Worm (Caenorhabditis elegans) whole organism, L4 larva: ENCODE results near the gene irg-5.

Source experiments
- T26A8.4 ChIP-seq: fragments of 200-800 bp; sonication (Bioruptor generic); IDR thresholded peaks from 2 replicates; pipeline ENCODE4 v1.3.6; 2022; ENCODE audit warnings: missing genetic modification characterization, missing compliant biosample characterization
- Y105C5A.15 ChIP-seq: fragments of 200-800 bp; sonication (Bioruptor generic); IDR thresholded peaks from 2 replicates; pipeline ENCODE4 v1.3.6; 2022; ENCODE audit warnings: missing genetic modification characterization, missing compliant biosample characterization
- ZK337.2 ChIP-seq: fragments of 200-800 bp; sonication (Bioruptor generic); IDR thresholded peaks from 2 replicates; pipeline ENCODE4 v1.3.6; 2022; ENCODE audit warnings: missing genetic modification reagents, missing genetic modification characterization, missing compliant biosample characterization
- aha-1 ChIP-seq: fragments of 150-350 bp; peaks from one replicate; lab custom pipeline; 2014; ENCODE audit warnings: missing biosample characterization, missing genetic modification characterization
- ceh-44 ChIP-seq: fragments of 200-800 bp; sonication (Bioruptor generic); IDR thresholded peaks from 2 replicates; pipeline ENCODE4 v1.3.6; 2022; ENCODE audit warnings: missing genetic modification reagents, missing genetic modification characterization, missing compliant biosample characterization
- ceh-62 ChIP-seq: sonication (generic microtip); optimal IDR thresholded peaks from 2 replicates; lab custom pipeline; 2017; ENCODE audit warnings: missing biosample characterization, missing genetic modification characterization
- ceh-82 ChIP-seq: sonication (generic microtip); optimal IDR thresholded peaks from 2 replicates; lab custom pipeline; 2017; ENCODE audit warnings: missing biosample characterization, missing genetic modification characterization
- daf-16 ChIP-seq, 3 experiments: sonication (generic microtip); optimal IDR thresholded peaks; 2 replicates each; lab custom pipeline; 2016 to 2017; ENCODE audit warnings: missing genetic modification characterization in 3 of 3, missing genetic modification reagents in 3 of 3, mild to moderate bottlenecking in 2 of 3, missing compliant biosample characterization in 2 of 3, missing biosample characterization in 1 of 3, moderate library complexity in 1 of 3
- dmd-6 ChIP-seq: fragments of 200-800 bp; sonication (Bioruptor generic); IDR thresholded peaks from 2 replicates; pipeline ENCODE4 v1.3.6; 2022; ENCODE audit warnings: missing genetic modification reagents, missing genetic modification characterization, missing compliant biosample characterization
- dve-1 ChIP-seq: sonication (generic microtip); optimal IDR thresholded peaks from 2 replicates; lab custom pipeline; 2017; ENCODE audit warnings: antibody characterized with exemption, mild to moderate bottlenecking, missing genetic modification characterization, missing compliant biosample characterization; ENCODE audit not compliant: insufficient read depth
- fkh-10 ChIP-seq: fragments of 150-350 bp; optimal IDR thresholded peaks from 2 replicates; lab custom pipeline; 2014; ENCODE audit warnings: missing biosample characterization, missing genetic modification reagents, missing genetic modification characterization
- fos-1 ChIP-seq: fragments of 150-350 bp; optimal IDR thresholded peaks from 2 replicates; lab custom pipeline; 2014; ENCODE audit warnings: missing biosample characterization, missing genetic modification characterization
- jun-1 ChIP-seq: fragments of 150-350 bp; optimal IDR thresholded peaks from 2 replicates; lab custom pipeline; 2014; ENCODE audit warnings: missing biosample characterization, missing genetic modification reagents, missing genetic modification characterization
- lin-1 ChIP-seq: fragments of 200-800 bp; sonication (Bioruptor generic); IDR thresholded peaks from 2 replicates; pipeline ENCODE4 v1.3.6; 2022; ENCODE audit warnings: missing genetic modification reagents, missing genetic modification characterization, missing compliant biosample characterization
- lin-29 ChIP-seq: fragments of 200-800 bp; sonication (Bioruptor generic); IDR thresholded peaks from 2 replicates; pipeline ENCODE4 v1.3.6; 2022; ENCODE audit warnings: missing genetic modification reagents, missing genetic modification characterization, missing compliant biosample characterization
- lin-39 ChIP-seq: fragments of 150-350 bp; optimal IDR thresholded peaks from 2 replicates; lab custom pipeline; 2014; ENCODE audit warnings: missing biosample characterization, missing genetic modification reagents, missing genetic modification characterization
- mxl-3 ChIP-seq: fragments of 200-800 bp; sonication (Bioruptor generic); optimal IDR thresholded peaks from 2 replicates; lab custom pipeline; 2018; ENCODE audit warnings: mild to moderate bottlenecking, missing genetic modification characterization, missing compliant biosample characterization
- nhr-10 ChIP-seq: fragments of 150-350 bp; optimal IDR thresholded peaks from 2 replicates; lab custom pipeline; 2014; ENCODE audit warnings: missing biosample characterization, missing genetic modification characterization
- nhr-111 ChIP-seq: fragments of 200-800 bp; sonication (Bioruptor generic); optimal IDR thresholded peaks from 2 replicates; lab custom pipeline; 2018; ENCODE audit warnings: mild to moderate bottlenecking, missing genetic modification characterization, missing compliant biosample characterization
- nhr-25 ChIP-seq: sonication (generic microtip); optimal IDR thresholded peaks from 2 replicates; lab custom pipeline; 2017; ENCODE audit warnings: missing genetic modification characterization, mild to moderate bottlenecking, missing compliant biosample characterization, antibody characterized with exemption, moderate library complexity, borderline replicate concordance; ENCODE audit not compliant: insufficient read depth
- nhr-28 ChIP-seq: fragments of 150-350 bp; optimal IDR thresholded peaks from 2 replicates; lab custom pipeline; 2014; ENCODE audit warnings: missing biosample characterization, missing genetic modification characterization
- nhr-41 ChIP-seq: fragments of 200-800 bp; sonication (Bioruptor generic); IDR thresholded peaks from 2 replicates; pipeline ENCODE4 v1.3.6; 2022; ENCODE audit warnings: missing genetic modification reagents, missing genetic modification characterization, missing compliant biosample characterization
- nhr-48 ChIP-seq: sonication (generic microtip); optimal IDR thresholded peaks from 2 replicates; lab custom pipeline; 2016; ENCODE audit warnings: mild to moderate bottlenecking, missing genetic modification characterization, missing compliant biosample characterization
- nhr-77 ChIP-seq: fragments of 150-350 bp; optimal IDR thresholded peaks from 2 replicates; lab custom pipeline; 2014; ENCODE audit warnings: missing biosample characterization, missing genetic modification characterization
- pha-4 ChIP-seq, 2 experiments: fragments of 150-350 bp in 1 of 2; fragments of 200-800 bp in 1 of 2; sonication (Bioruptor generic) in 1 of 2; IDR thresholded peaks in 1 of 2; optimal IDR thresholded peaks in 1 of 2; 2 replicates each; pipeline versions ENCODE4 v1.3.6 to Lab custom; 2014 to 2022; ENCODE audit warnings: missing genetic modification characterization in 2 of 2, missing genetic modification reagents in 2 of 2, missing biosample characterization in 1 of 2, missing compliant biosample characterization in 1 of 2
- pqm-1 ChIP-seq: sonication (generic microtip); optimal IDR thresholded peaks from 2 replicates; lab custom pipeline; 2017; ENCODE audit warnings: missing biosample characterization, missing genetic modification characterization
- unc-62 ChIP-seq, 3 experiments: fragments of 150-350 bp in 1 of 3; sonication (generic microtip); optimal IDR thresholded peaks in 2 of 3; peaks in 1 of 3; 1 replicate in 1 of 3; 2 replicates in 2 of 3; lab custom pipeline; 2014 to 2017; ENCODE audit warnings: missing biosample characterization in 3 of 3, missing genetic modification characterization in 3 of 3, missing genetic modification reagents in 3 of 3, missing genotype in 1 of 3
- zip-2 ChIP-seq: fragments of 150-350 bp; optimal IDR thresholded peaks from 2 replicates; lab custom pipeline; 2014; ENCODE audit warnings: missing biosample characterization, missing genetic modification characterization
- ztf-11 ChIP-seq: fragments of 150-350 bp; optimal IDR thresholded peaks from 2 replicates; lab custom pipeline; 2014; ENCODE audit warnings: missing biosample characterization, missing genetic modification characterization

irg-5 gene

DNA sequence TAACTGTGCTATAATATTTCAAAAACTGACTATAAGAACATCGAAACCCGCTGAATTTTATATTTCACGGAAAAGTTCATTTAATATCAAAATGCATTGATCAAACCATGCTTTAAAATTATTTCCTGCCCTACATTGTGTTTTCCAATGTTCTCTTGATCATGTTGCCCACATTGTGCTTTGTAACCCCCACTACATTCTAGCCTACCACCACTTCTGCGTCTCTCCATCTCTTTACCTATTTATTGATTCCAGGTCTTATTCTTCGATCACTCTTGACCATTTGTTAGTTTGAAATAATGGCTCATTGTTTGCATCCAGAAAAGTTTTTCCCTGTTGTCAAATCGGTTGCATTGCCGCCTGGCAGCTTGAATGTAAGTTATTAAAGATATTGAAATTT lies 43.9 kb upstream of the irg-5 start, which contains the start of gene decr-1.1 (continued):
- TF ChIP-seq pha-4 (GFP tag; IDR thresholded peaks at IDR 0.05; lab: Robert Waterston, UW), result no peak
- TF ChIP-seq pha-4 (tag; optimal IDR thresholded peaks at IDR 0.05; lab: Kevin White, UChicago), result no peak
- TF ChIP-seq nhr-48, result no peak
- peak; percentile 17 for TF ChIP-seq dve-1 (tag; lab: Kevin White, UChicago)
- TF ChIP-seq ceh-82, result no peak
- TF ChIP-seq Y105C5A.15, result no peak
- TF ChIP-seq nhr-25 (tag; lab: Kevin White, UChicago), result no peak
- no peak for TF ChIP-seq ztf-11 (tag; lab: Kevin White, UChicago)
- TF ChIP-seq aha-1, result peak; percentile 95
- no peak for TF ChIP-seq fkh-10 (GFP tag; lab: Kevin White, UChicago)
- no peak for TF ChIP-seq unc-62 (GFP tag; optimal IDR thresholded peaks at IDR 0.05 in 1 of 2; lab: Kevin White, UChicago)
- TF ChIP-seq unc-62 (tag; optimal IDR thresholded peaks at IDR 0.05; lab: Kevin White, UChicago), result no peak
- no peak for TF ChIP-seq lin-1 (GFP tag; lab: Robert Waterston, UW)
- TF ChIP-seq lin-29 (GFP tag; lab: Robert Waterston, UW), result no peak
- TF ChIP-seq nhr-77 (tag; lab: Kevin White, UChicago), result peak; percentile 55
- no peak for TF ChIP-seq zip-2
- no peak for TF ChIP-seq nhr-41
- TF ChIP-seq ZK337.2 (GFP tag; lab: Robert Waterston, UW), result no peak
- TF ChIP-seq ceh-62, result no peak
- no peak for TF ChIP-seq nhr-111 (GFP tag; lab: Kevin White, UChicago)
- no peak for TF ChIP-seq mxl-3 (GFP tag; lab: Kevin White, UChicago)

DNA sequence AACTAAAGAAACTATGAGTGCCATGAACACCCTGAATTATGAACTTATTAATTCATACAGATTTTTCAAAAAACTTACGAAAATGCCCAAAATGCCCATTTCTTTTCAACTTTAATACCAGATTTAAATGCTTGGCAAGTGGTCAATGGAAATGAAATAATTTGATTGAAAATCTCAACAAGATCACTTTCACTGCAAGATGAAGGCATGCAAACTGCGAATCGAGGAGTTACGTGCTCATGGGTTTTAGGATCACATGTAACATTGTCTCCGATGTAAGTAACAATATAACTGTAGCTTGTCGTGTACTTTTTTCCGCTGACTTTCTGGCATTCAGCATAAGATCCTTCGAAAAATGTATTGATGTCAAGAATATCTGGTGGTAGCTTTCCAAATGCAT lies 42.6 kb upstream of the irg-5 start:
- TF ChIP-seq ceh-44 (GFP tag; lab: Robert Waterston, UW) (no peak), unc-62 (GFP tag; optimal IDR thresholded peaks at IDR 0.05 in 1 of 2; lab: Kevin White, UChicago) (peak in 1 of 2 experiments; percentile 97), unc-62 (tag; optimal IDR thresholded peaks at IDR 0.05; lab: Kevin White, UChicago) (no peak), nhr-111 (GFP tag; lab: Kevin White, UChicago) (no peak), nhr-10 (tag; lab: Kevin White, UChicago) (no peak)

DNA sequence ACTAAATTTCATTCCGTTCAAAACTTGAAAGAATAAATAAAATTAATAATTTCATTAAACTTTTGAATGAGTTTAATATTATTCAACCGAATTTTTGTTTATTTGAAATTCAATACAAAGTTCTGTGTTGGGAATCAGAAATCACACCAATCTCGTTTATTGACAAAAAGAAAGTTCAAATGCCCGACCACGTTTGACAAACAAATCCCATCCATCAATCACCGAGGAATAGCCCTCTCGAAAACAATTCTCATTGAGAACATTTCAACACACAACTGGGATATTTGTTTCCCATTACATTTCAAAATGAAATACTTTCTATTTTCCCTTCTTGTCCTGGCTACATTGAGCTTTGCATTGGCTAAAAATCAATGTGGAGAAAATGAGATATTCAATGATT lies 39.6 kb upstream of the irg-5 start, which contains the start of gene F53C11.9:
TSS of gene F53C11.9 (plus strand) at position 159 of the 400 bp plus-strand sequence.
- peak in 1 of 2 experiments; percentile 70 for TF ChIP-seq daf-16 (GFP tag; optimal IDR thresholded peaks at IDR 0.05; lab: Kevin White, UChicago)
- TF ChIP-seq daf-16 (tag; optimal IDR thresholded peaks at IDR 0.05; lab: Kevin White, UChicago), result no peak
- TF ChIP-seq unc-62 (GFP tag; optimal IDR thresholded peaks at IDR 0.05 in 1 of 2; lab: Kevin White, UChicago), result peak in 1 of 2 experiments; percentile 85
- no peak for TF ChIP-seq unc-62 (tag; optimal IDR thresholded peaks at IDR 0.05; lab: Kevin White, UChicago)
- no peak for TF ChIP-seq jun-1 (tag; lab: Kevin White, UChicago)

DNA sequence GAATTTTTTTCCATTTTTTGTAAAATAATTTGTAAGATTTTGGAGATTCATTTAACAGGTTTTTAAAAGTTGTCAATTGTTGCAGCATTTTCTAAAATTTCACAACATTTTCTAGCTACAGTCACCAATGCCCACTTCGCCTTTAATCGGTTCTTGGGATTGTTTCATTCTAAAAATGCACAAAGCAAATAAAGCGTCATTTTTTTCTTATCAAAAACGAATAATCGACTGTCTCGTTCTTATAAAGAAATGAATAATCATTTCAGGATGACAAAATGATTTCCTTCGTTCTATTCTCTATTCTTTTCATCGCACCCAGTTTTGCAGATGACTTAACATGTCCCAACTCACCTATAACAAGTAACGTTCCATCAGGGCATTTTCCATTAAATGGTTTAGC lies 37.3 kb upstream of the irg-5 start, which contains the start of gene F53C11.1:
TSS of gene F53C11.1 (plus strand) at position 268 of the 400 bp plus-strand sequence.
- TF ChIP-seq aha-1 (peak; percentile 77), nhr-28 (tag; lab: Kevin White, UChicago) (peak; percentile 19), unc-62 (GFP tag; optimal IDR thresholded peaks at IDR 0.05 in 1 of 2; lab: Kevin White, UChicago) (peak in 1 of 2 experiments; percentile 19), unc-62 (tag; optimal IDR thresholded peaks at IDR 0.05; lab: Kevin White, UChicago) (no peak), nhr-48 (no peak), dmd-6 (GFP tag; lab: Robert Waterston, UW) (peak; percentile 34; the same call in 1 of the 2 replicates), lin-39 (tag; lab: Kevin White, UChicago) (no peak), pqm-1 (peak; percentile 7), fos-1 (no peak)
- TF ChIP-seq, all 104 proteins: peak for 5

DNA sequence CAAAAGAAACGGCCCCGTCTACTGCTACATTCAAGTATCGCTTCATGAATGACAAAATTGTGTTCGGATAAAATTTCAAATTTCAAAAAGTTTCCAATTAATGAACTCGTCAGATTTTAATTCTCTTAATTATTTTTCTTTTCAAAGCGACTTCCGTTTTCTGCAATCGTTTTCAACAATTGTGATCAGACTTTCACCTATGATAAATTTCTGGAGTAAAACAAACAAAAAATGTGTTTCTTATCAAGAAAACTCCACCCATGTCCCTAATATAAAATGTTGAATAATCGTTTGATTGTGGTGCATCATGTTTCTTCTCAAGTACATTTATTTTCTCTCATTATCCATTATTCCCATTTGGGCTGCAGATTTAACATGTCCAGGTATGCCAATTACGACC lies 32.9 kb upstream of the irg-5 start, which contains the start of gene F20G2.5:
TSS of gene F20G2.5 (plus strand) at position 301 of the 400 bp plus-strand sequence.
- TF ChIP-seq T26A8.4 (GFP tag; lab: Robert Waterston, UW) (no peak), nhr-28 (tag; lab: Kevin White, UChicago) (peak; percentile 49)
